Worm (Caenorhabditis elegans) whole organism, L1 larva: Measurements from ENCODE around the gene cdr-2.

Experiments
- C16A3.4 ChIP-seq: fragments of 150-350 bp; optimal IDR thresholded peaks from 2 replicates; lab custom pipeline; 2014; ENCODE audit warnings: missing biosample characterization, missing genetic modification characterization
- F16B12.6 ChIP-seq: fragments of 150-350 bp; optimal IDR thresholded peaks from 2 replicates; lab custom pipeline; 2014; ENCODE audit warnings: missing biosample characterization, missing genetic modification characterization
- Y116A8C.19 ChIP-seq: sonication (generic microtip); optimal IDR thresholded peaks from 2 replicates; lab custom pipeline; 2016; ENCODE audit warnings: missing compliant biosample characterization, missing genetic modification characterization, borderline replicate concordance
- ama-1 ChIP-seq: fragments of 150-350 bp; optimal IDR thresholded peaks from 2 replicates; lab custom pipeline; 2014
- blmp-1 ChIP-seq: fragments of 150-350 bp; optimal IDR thresholded peaks from 2 replicates; lab custom pipeline; 2014; ENCODE audit warnings: missing biosample characterization, missing genetic modification characterization
- ceh-82 ChIP-seq, 3 experiments: fragments of 150-350 bp in 1 of 3; sonication (generic microtip) in 2 of 3; optimal IDR thresholded peaks; 2 replicates each; lab custom pipeline; 2014 to 2017; ENCODE audit warnings: missing biosample characterization in 3 of 3, missing genetic modification characterization in 3 of 3
- ces-1 ChIP-seq: fragments of 150-350 bp; optimal IDR thresholded peaks from 2 replicates; lab custom pipeline; 2014; ENCODE audit warnings: missing biosample characterization, missing genetic modification reagents, missing genetic modification characterization
- dpl-1 ChIP-seq, 3 experiments: fragments of 150-350 bp in 2 of 3; sonication (generic microtip) in 1 of 3; optimal IDR thresholded peaks; 2 replicates each; lab custom pipeline; 2014 to 2017; ENCODE audit warnings: missing biosample characterization in 3 of 3, missing genetic modification characterization in 3 of 3, missing genetic modification reagents in 3 of 3
- efl-1 ChIP-seq, 4 experiments: fragments of 150-350 bp; optimal IDR thresholded peaks in 3 of 4; peaks in 1 of 4; 1 replicate in 1 of 4; 2 replicates in 3 of 4; lab custom pipeline; 2014; ENCODE audit warnings: missing biosample characterization in 2 of 4, missing genetic modification characterization in 2 of 4, missing genetic modification reagents in 2 of 4
- efl-3 ChIP-seq: fragments of 200-800 bp; sonication (Bioruptor generic); optimal IDR thresholded peaks from 2 replicates; lab custom pipeline; 2018; ENCODE audit warnings: mild to moderate bottlenecking, missing genetic modification characterization, missing compliant biosample characterization
- egl-27 ChIP-seq, 2 experiments: fragments of 150-350 bp in 1 of 2; sonication (generic microtip); optimal IDR thresholded peaks; 3 replicates each; lab custom pipeline; 2017 to 2018; ENCODE audit warnings: missing biosample characterization in 2 of 2, missing genetic modification characterization in 2 of 2, missing genetic modification reagents in 2 of 2
- elt-2 ChIP-seq: sonication (generic microtip); optimal IDR thresholded peaks from 2 replicates; lab custom pipeline; 2016; ENCODE audit warnings: missing genetic modification characterization, mild to moderate bottlenecking, inconsistent platforms, missing compliant biosample characterization, missing genetic modification reagents
- elt-3 ChIP-seq, 6 experiments: fragments of 150-350 bp in 1 of 6; sonication (generic microtip); optimal IDR thresholded peaks; 2 replicates each; lab custom pipeline; 2017 to 2018; ENCODE audit warnings: missing biosample characterization in 6 of 6, missing genetic modification characterization in 6 of 6, inconsistent platforms in 1 of 6
- ets-5 ChIP-seq: fragments of 200-800 bp; sonication (Bioruptor generic); IDR thresholded peaks from 2 replicates; pipeline ENCODE4 v1.3.6; 2022; ENCODE audit warnings: missing genetic modification characterization, missing compliant biosample characterization
- fkh-8 ChIP-seq: sonication (generic microtip); optimal IDR thresholded peaks from 2 replicates; lab custom pipeline; 2016; ENCODE audit warnings: mild to moderate bottlenecking, missing genetic modification characterization, missing compliant biosample characterization
- fos-1 ChIP-seq: fragments of 150-350 bp; optimal IDR thresholded peaks from 2 replicates; lab custom pipeline; 2014; ENCODE audit warnings: missing biosample characterization, missing genetic modification characterization
- hlh-17 ChIP-seq: fragments of 200-800 bp; sonication (Bioruptor generic); optimal IDR thresholded peaks from 2 replicates; lab custom pipeline; 2018; ENCODE audit warnings: missing genetic modification characterization, mild to moderate bottlenecking, missing compliant biosample characterization, moderate library complexity, borderline replicate concordance
- hlh-4 ChIP-seq: sonication (generic microtip); optimal IDR thresholded peaks from 2 replicates; lab custom pipeline; 2016; ENCODE audit warnings: mild to moderate bottlenecking, missing genetic modification characterization, missing compliant biosample characterization
- hpl-2 ChIP-seq: fragments of 150-350 bp; optimal IDR thresholded peaks from 2 replicates; lab custom pipeline; 2014; ENCODE audit warnings: missing biosample characterization, missing genetic modification reagents, missing genetic modification characterization
- irx-1 ChIP-seq: sonication (generic microtip); optimal IDR thresholded peaks from 2 replicates; lab custom pipeline; 2016; ENCODE audit warnings: missing genetic modification characterization, missing compliant biosample characterization
- isw-1 ChIP-seq: fragments of 200-800 bp; sonication (Bioruptor generic); IDR thresholded peaks from 2 replicates; pipeline ENCODE4 v1.3.6; 2022; ENCODE audit warnings: missing genetic modification characterization, missing compliant biosample characterization
- lin-13 ChIP-seq: fragments of 150-350 bp; optimal IDR thresholded peaks from 2 replicates; lab custom pipeline; 2014; ENCODE audit warnings: missing biosample characterization, missing genetic modification reagents, missing genetic modification characterization
- lin-14 ChIP-seq: fragments of 200-800 bp; sonication (Bioruptor generic); optimal IDR thresholded peaks from 2 replicates; lab custom pipeline; 2018; ENCODE audit warnings: mild to moderate bottlenecking, missing genetic modification characterization, moderate library complexity, missing compliant biosample characterization
- lin-15B ChIP-seq: fragments of 150-350 bp; sonication (generic microtip); optimal IDR thresholded peaks from 3 replicates; lab custom pipeline; 2014; ENCODE audit warnings: missing biosample characterization, missing genetic modification characterization
- lin-35 ChIP-seq, 2 experiments: fragments of 150-350 bp; optimal IDR thresholded peaks; 2 replicates each; lab custom pipeline; 2014; ENCODE audit warnings: missing biosample characterization in 2 of 2, missing genetic modification characterization in 2 of 2, missing genetic modification reagents in 2 of 2
- lir-3 ChIP-seq: sonication (generic microtip); optimal IDR thresholded peaks from 2 replicates; lab custom pipeline; 2016; ENCODE audit warnings: mild to moderate bottlenecking, missing genetic modification characterization, moderate library complexity, missing compliant biosample characterization; ENCODE audit not compliant: poor library complexity
- mab-9 ChIP-seq: fragments of 200-800 bp; sonication (Bioruptor generic); IDR thresholded peaks from 2 replicates; pipeline ENCODE4 v1.3.6; 2022; ENCODE audit warnings: missing genetic modification reagents, missing genetic modification characterization, missing compliant biosample characterization
- mep-1 ChIP-seq: fragments of 150-350 bp; optimal IDR thresholded peaks from 2 replicates; lab custom pipeline; 2014; ENCODE audit warnings: missing biosample characterization, missing genetic modification characterization
- nhr-19 ChIP-seq: fragments of 200-800 bp; sonication (Bioruptor generic); conservative IDR thresholded peaks from 2 replicates; pipeline ENCODE4 v1.3.6; 2022; ENCODE audit warnings: missing genetic modification characterization, missing compliant biosample characterization
- nhr-20 ChIP-seq: sonication (generic microtip); optimal IDR thresholded peaks from 2 replicates; lab custom pipeline; 2016; ENCODE audit warnings: mild to moderate bottlenecking, missing genetic modification characterization, missing compliant biosample characterization
- nhr-28 ChIP-seq: fragments of 150-350 bp; optimal IDR thresholded peaks from 2 replicates; lab custom pipeline; 2014; ENCODE audit warnings: missing biosample characterization, missing genetic modification characterization
- nhr-71 ChIP-seq: sonication (generic microtip); optimal IDR thresholded peaks from 2 replicates; lab custom pipeline; 2016; ENCODE audit warnings: mild to moderate bottlenecking, missing genetic modification characterization, moderate library complexity, missing compliant biosample characterization
- nhr-77 ChIP-seq: fragments of 150-350 bp; optimal IDR thresholded peaks from 2 replicates; lab custom pipeline; 2014; ENCODE audit warnings: missing biosample characterization, missing genetic modification characterization
- nhr-85 ChIP-seq: sonication (generic microtip); peaks from one replicate; lab custom pipeline; 2016; ENCODE audit warnings: missing genetic modification characterization, inconsistent platforms, missing compliant biosample characterization
- nhr-90 ChIP-seq: sonication (generic microtip); optimal IDR thresholded peaks from 2 replicates; lab custom pipeline; 2016; ENCODE audit warnings: mild to moderate bottlenecking, missing genetic modification characterization, missing compliant biosample characterization; ENCODE audit not compliant: poor library complexity
- rnt-1 ChIP-seq: sonication (generic microtip); optimal IDR thresholded peaks from 2 replicates; lab custom pipeline; 2016; ENCODE audit warnings: mild to moderate bottlenecking, missing genetic modification characterization, moderate library complexity, missing compliant biosample characterization
- skn-1 ChIP-seq: fragments of 150-350 bp; optimal IDR thresholded peaks from 2 replicates; lab custom pipeline; 2014; ENCODE audit warnings: missing biosample characterization, missing genetic modification characterization
- snu-23 ChIP-seq: sonication (generic microtip); optimal IDR thresholded peaks from 2 replicates; lab custom pipeline; 2016; ENCODE audit warnings: missing genetic modification characterization, missing compliant biosample characterization
- sox-4 ChIP-seq: sonication (generic microtip); optimal IDR thresholded peaks from 2 replicates; lab custom pipeline; 2016; ENCODE audit warnings: missing genetic modification characterization, missing compliant biosample characterization
- unc-130 ChIP-seq: fragments of 150-350 bp; optimal IDR thresholded peaks from 2 replicates; lab custom pipeline; 2017; ENCODE audit warnings: missing biosample characterization, missing genetic modification characterization, inconsistent platforms
- unc-86 ChIP-seq: sonication (generic microtip); optimal IDR thresholded peaks from 2 replicates; lab custom pipeline; 2016; ENCODE audit warnings: missing genetic modification characterization, missing compliant biosample characterization
- vab-15 ChIP-seq: sonication (generic microtip); optimal IDR thresholded peaks from 2 replicates; lab custom pipeline; 2017; ENCODE audit warnings: missing genotype, mild to moderate bottlenecking, missing genetic modification characterization, missing compliant biosample characterization
- xbp-1 ChIP-seq: sonication (generic microtip); optimal IDR thresholded peaks from 2 replicates; lab custom pipeline; 2016; ENCODE audit warnings: missing genetic modification characterization, missing compliant biosample characterization
- zag-1 ChIP-seq: fragments of 150-350 bp; optimal IDR thresholded peaks from 2 replicates; lab custom pipeline; 2014; ENCODE audit warnings: missing biosample characterization, missing genetic modification characterization
- ztf-4 ChIP-seq: fragments of 150-350 bp; optimal IDR thresholded peaks from 2 replicates; lab custom pipeline; 2014; ENCODE audit warnings: missing biosample characterization, missing genetic modification characterization

The cdr-2 gene

DNA sequence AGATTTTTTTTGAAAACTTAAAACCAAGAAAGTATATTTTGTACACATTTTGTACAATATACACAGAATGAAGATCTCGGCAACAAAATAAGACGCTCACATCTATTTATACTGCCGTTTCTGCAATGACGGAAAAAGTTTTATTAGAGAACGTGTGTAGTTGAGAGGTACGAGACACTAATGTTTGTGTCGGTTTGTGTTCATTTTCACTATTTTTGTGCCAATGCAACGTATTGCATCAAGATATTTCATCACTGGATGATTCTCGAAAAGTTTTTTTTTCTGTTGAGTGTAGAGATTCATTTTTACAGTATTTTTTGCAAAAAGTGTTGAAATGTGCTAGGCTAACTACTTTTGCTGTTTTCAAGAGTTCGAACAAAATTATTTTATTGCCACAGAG is 6.5 kb downstream of the cdr-2 start:
- TF ChIP-seq vab-15 (tag; lab: Kevin White, UChicago) = no peak
- peak; percentile 62 for TF ChIP-seq xbp-1 (tag; lab: Kevin White, UChicago)
- TF ChIP-seq ets-5 (GFP tag; lab: Robert Waterston, UW) = no peak
- TF ChIP-seq elt-3 (tag; optimal IDR thresholded peaks at IDR 0.05; lab: Kevin White, UChicago) = peak in 1 of 6 experiments; percentile 0
- no peak for TF ChIP-seq lin-15B
- TF ChIP-seq efl-1 (optimal IDR thresholded peaks at IDR 0.05; lab: Kevin White, UChicago) = peak in 1 of 2 experiments; percentile 34
- TF ChIP-seq efl-1 (GFP tag; optimal IDR thresholded peaks at IDR 0.05 in 1 of 2; lab: Kevin White, UChicago) = no peak
- TF ChIP-seq nhr-77 (tag; lab: Kevin White, UChicago) = no peak
- peak; percentile 72 for TF ChIP-seq lin-14
- TF ChIP-seq efl-3 = no peak
- peak in 1 of 3 experiments; percentile 12 for TF ChIP-seq ceh-82 (tag; optimal IDR thresholded peaks at IDR 0.05; lab: Kevin White, UChicago)
- TF ChIP-seq nhr-90 (tag; lab: Kevin White, UChicago) = no peak
- peak in 1 of 2 experiments; percentile 3 for TF ChIP-seq lin-35 (GFP tag; optimal IDR thresholded peaks at IDR 0.05; lab: Kevin White, UChicago)
- TF ChIP-seq skn-1 (tag; lab: Kevin White, UChicago) = peak; percentile 85
- TF ChIP-seq Y116A8C.19 = no peak
- no peak for TF ChIP-seq mab-9 (GFP tag; lab: Robert Waterston, UW)
- TF ChIP-seq rnt-1 (tag; lab: Kevin White, UChicago) = no peak
- TF ChIP-seq hpl-2 = no peak
- TF ChIP-seq nhr-85 (tag; lab: Kevin White, UChicago) = peak; percentile 66
- TF ChIP-seq nhr-71 (tag; lab: Kevin White, UChicago) = peak; percentile 17
- peak; percentile 45 for TF ChIP-seq nhr-20 (tag; lab: Kevin White, UChicago)
- no peak for TF ChIP-seq elt-2 (tag; lab: Kevin White, UChicago)
- no peak for TF ChIP-seq zag-1
- TF ChIP-seq sox-4 (tag; lab: Kevin White, UChicago) = no peak
- TF ChIP-seq blmp-1 (tag; lab: Kevin White, UChicago) = peak; percentile 48
- no peak for TF ChIP-seq dpl-1 (GFP tag; optimal IDR thresholded peaks at IDR 0.05; lab: Kevin White, UChicago)
- peak; percentile 37 for TF ChIP-seq snu-23 (GFP tag; lab: Kevin White, UChicago)
- TF ChIP-seq lin-13 (GFP tag; lab: Kevin White, UChicago) = no peak
- TF ChIP-seq hlh-17 (GFP tag; lab: Kevin White, UChicago) = no peak
- TF ChIP-seq F16B12.6 = no peak
- TF ChIP-seq nhr-28 (tag; lab: Kevin White, UChicago) = peak; percentile 17

DNA sequence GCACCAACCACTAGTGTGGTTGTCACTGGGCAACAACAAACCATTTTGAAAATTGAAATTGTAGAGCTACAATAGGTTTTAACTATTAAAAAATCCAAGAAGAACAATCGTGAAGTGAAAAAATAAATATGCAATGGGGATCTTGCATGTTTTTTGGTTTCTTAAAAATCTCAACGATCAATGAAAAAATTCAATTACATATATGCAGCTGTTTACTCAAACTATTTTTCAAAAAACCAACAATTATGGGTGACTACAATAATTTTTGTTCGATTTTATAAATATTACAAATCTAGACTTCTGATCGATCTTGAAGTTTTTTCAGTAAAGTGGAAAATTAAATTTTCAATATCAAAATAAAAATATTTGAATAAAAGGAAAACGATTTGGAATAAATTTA is 7.0 kb downstream of the cdr-2 start, which contains the start of gene cdr-4:
cdr-4 (minus strand) TSS at position 101 of the 400 bp plus-strand sequence.
- TF ChIP-seq nhr-71 (tag; lab: Kevin White, UChicago) = no peak
- no peak for TF ChIP-seq elt-2 (tag; lab: Kevin White, UChicago)
- TF ChIP-seq lin-35 (GFP tag; optimal IDR thresholded peaks at IDR 0.05; lab: Kevin White, UChicago) = no peak
- no peak for TF ChIP-seq egl-27 (tag; optimal IDR thresholded peaks at IDR 0.05; lab: Kevin White, UChicago)
- TF ChIP-seq zag-1 = no peak
- no peak for TF ChIP-seq unc-86 (tag; lab: Kevin White, UChicago)
- TF ChIP-seq ces-1 (GFP tag; lab: Kevin White, UChicago) = no peak
- no peak for TF ChIP-seq lin-14
- no peak for TF ChIP-seq nhr-90 (tag; lab: Kevin White, UChicago)
- TF ChIP-seq fkh-8 (tag; lab: Kevin White, UChicago) = no peak
- TF ChIP-seq nhr-19 = no peak
- no peak for TF ChIP-seq fos-1
- TF ChIP-seq mep-1 (tag; lab: Kevin White, UChicago) = no peak
- no peak for TF ChIP-seq Y116A8C.19
- TF ChIP-seq dpl-1 (GFP tag; optimal IDR thresholded peaks at IDR 0.05; lab: Kevin White, UChicago) = no peak
- TF ChIP-seq, all 84 proteins: peak for 0

DNA sequence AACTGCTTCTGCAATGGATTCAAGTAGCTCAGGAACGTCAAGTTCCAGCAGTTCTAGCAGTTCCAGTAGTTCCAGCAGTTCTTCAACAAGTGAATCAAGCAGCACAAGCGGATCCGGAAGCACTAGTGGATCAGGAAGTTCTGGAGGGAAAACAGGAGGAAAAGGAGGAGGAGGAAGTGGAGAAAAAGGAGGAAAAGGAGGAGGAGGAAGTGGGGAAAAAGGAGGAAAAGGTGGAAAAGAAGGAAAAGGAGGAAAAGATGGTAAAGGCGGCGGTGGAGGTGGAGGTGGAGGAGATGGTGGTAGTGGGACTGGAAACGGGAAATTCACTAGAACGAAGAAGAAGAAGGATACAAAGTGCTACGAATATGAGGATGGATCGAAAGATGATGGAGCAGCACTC is 9.0 kb downstream of the cdr-2 start:
- TF ChIP-seq ama-1 (lab: Kevin White, UChicago) (no peak), unc-130 (tag; lab: Kevin White, UChicago) (no peak), isw-1 (no peak), ztf-4 (tag; lab: Kevin White, UChicago) (no peak), C16A3.4 (tag; lab: Kevin White, UChicago) (no peak), irx-1 (tag; lab: Kevin White, UChicago) (no peak), hlh-4 (tag; lab: Kevin White, UChicago) (no peak), lir-3 (tag; lab: Kevin White, UChicago) (no peak)
- TF ChIP-seq, all 84 proteins: peak for 0
